Fruit fly (Drosophila melanogaster) whole organism, embryonic: ENCODE measurements around the gene Spc105R.

Experiments
- BEAF-32 ChIP-seq: fragments of 200-800 bp; sonication (Bioruptor generic); optimal IDR thresholded peaks from 3 replicates; lab custom pipeline; 2017; ENCODE audit warnings: missing biosample characterization, missing genetic modification characterization, mild to moderate bottlenecking, moderate library complexity, missing genetic modification reagents
- Bteb2 ChIP-seq: fragments of 200-800 bp; sonication (Bioruptor generic); optimal IDR thresholded peaks from 2 replicates; lab custom pipeline; 2016; ENCODE audit warnings: missing biosample characterization, missing genetic modification characterization
- CG11695 ChIP-seq: fragments of 200-800 bp; sonication (Bioruptor generic); IDR thresholded peaks from 3 replicates; pipeline ENCODE4 v1.3.6; 2022; ENCODE audit warnings: missing biosample characterization, missing genetic modification characterization
- CG12744 ChIP-seq: fragments of 200-800 bp; sonication (Bioruptor generic); optimal IDR thresholded peaks from 2 replicates; lab custom pipeline; 2016; ENCODE audit warnings: missing biosample characterization, missing genetic modification characterization
- CG12942 ChIP-seq: fragments of 200-800 bp; sonication (Bioruptor generic); optimal IDR thresholded peaks from 3 replicates; lab custom pipeline; 2016; ENCODE audit warnings: missing biosample characterization, missing genetic modification characterization
- CG13775 ChIP-seq: fragments of 200-800 bp; sonication (Bioruptor generic); optimal IDR thresholded peaks from 3 replicates; lab custom pipeline; 2017; ENCODE audit warnings: missing biosample characterization, mild to moderate bottlenecking, missing genetic modification characterization
- CG14710 ChIP-seq: fragments of 200-800 bp; sonication (Bioruptor generic); optimal IDR thresholded peaks from 3 replicates; lab custom pipeline; 2019; ENCODE audit warnings: missing biosample characterization, mild to moderate bottlenecking, missing genetic modification characterization, moderate library complexity
- CG16815 ChIP-seq: fragments of 200-800 bp; sonication (Bioruptor generic); optimal IDR thresholded peaks from 3 replicates; lab custom pipeline; 2017; ENCODE audit warnings: missing biosample characterization, mild to moderate bottlenecking, missing genetic modification characterization
- CG16863 ChIP-seq: fragments of 200-800 bp; sonication (Bioruptor generic); optimal IDR thresholded peaks from 3 replicates; lab custom pipeline; 2016; ENCODE audit warnings: missing biosample characterization, missing genetic modification characterization
- CG17328 ChIP-seq: fragments of 200-800 bp; sonication (Bioruptor generic); IDR thresholded peaks from 2 replicates; pipeline ENCODE4 v1.3.6; 2022; ENCODE audit warnings: missing biosample characterization, missing genetic modification characterization
- CG17361 ChIP-seq: fragments of 200-800 bp; sonication (Bioruptor generic); IDR thresholded peaks from 3 replicates; pipeline ENCODE4 v1.3.6; 2022; ENCODE audit warnings: missing biosample characterization, missing genetic modification characterization
- CG18011 ChIP-seq: fragments of 200-800 bp; sonication (Bioruptor generic); optimal IDR thresholded peaks from 2 replicates; lab custom pipeline; 2017; ENCODE audit warnings: missing biosample characterization, missing genetic modification characterization, mild to moderate bottlenecking, moderate library complexity, missing genotype
- CG2116 ChIP-seq: fragments of 200-800 bp; sonication (Bioruptor generic); optimal IDR thresholded peaks from 3 replicates; lab custom pipeline; 2018; ENCODE audit warnings: missing biosample characterization, mild to moderate bottlenecking, missing genetic modification characterization
- CG2678 ChIP-seq: fragments of 200-800 bp; sonication (Bioruptor generic); optimal IDR thresholded peaks from 3 replicates; lab custom pipeline; 2019; ENCODE audit warnings: missing biosample characterization, mild to moderate bottlenecking, missing genetic modification characterization, moderate library complexity
- CG32532 ChIP-seq: fragments of 200-800 bp; sonication (Bioruptor generic); IDR thresholded peaks from 2 replicates; pipeline ENCODE4 v1.3.6; 2022; ENCODE audit warnings: missing biosample characterization, missing genetic modification characterization
- CG6683 ChIP-seq: fragments of 200-800 bp; sonication (Bioruptor generic); optimal IDR thresholded peaks from 2 replicates; lab custom pipeline; 2017; ENCODE audit warnings: missing biosample characterization, mild to moderate bottlenecking, missing genetic modification characterization, missing genetic modification reagents
- CG8290 ChIP-seq, 3 experiments: fragments of 200-800 bp; sonication (Bioruptor generic); optimal IDR thresholded peaks; 2 replicates each; lab custom pipeline; 2016 to 2019; ENCODE audit warnings: missing biosample characterization in 3 of 3, missing genetic modification characterization in 3 of 3, mild to moderate bottlenecking in 2 of 3, moderate library complexity in 1 of 3
- CG9437 ChIP-seq: fragments of 200-800 bp; sonication (Bioruptor generic); optimal IDR thresholded peaks from 2 replicates; lab custom pipeline; 2018; ENCODE audit warnings: missing biosample characterization, mild to moderate bottlenecking, missing genetic modification characterization
- CG9727 ChIP-seq: fragments of 200-800 bp; sonication (Bioruptor generic); optimal IDR thresholded peaks from 3 replicates; lab custom pipeline; 2017; ENCODE audit warnings: missing biosample characterization, mild to moderate bottlenecking, missing genetic modification characterization
- CrebB ChIP-seq: fragments of 200-800 bp; sonication (Bioruptor generic); optimal IDR thresholded peaks from 3 replicates; lab custom pipeline; 2018; ENCODE audit warnings: missing biosample characterization, mild to moderate bottlenecking, missing genetic modification characterization
- Doc2 ChIP-seq: fragments of 200-800 bp; sonication (Bioruptor generic); IDR thresholded peaks from 2 replicates; pipeline ENCODE4 v1.3.6; 2022; ENCODE audit warnings: missing biosample characterization, missing genetic modification characterization
- ERR ChIP-seq: fragments of 200-800 bp; sonication (Bioruptor generic); optimal IDR thresholded peaks from 2 replicates; lab custom pipeline; 2016; ENCODE audit warnings: missing biosample characterization, missing genetic modification characterization
- HLH4C ChIP-seq: fragments of 200-800 bp; sonication (Bioruptor generic); IDR thresholded peaks from 3 replicates; pipeline ENCODE4 v1.3.6; 2022; ENCODE audit warnings: missing biosample characterization, missing genetic modification characterization; ENCODE audit not compliant: partially characterized antibody
- HLH54F ChIP-seq: fragments of 200-800 bp; sonication (Bioruptor generic); optimal IDR thresholded peaks from 3 replicates; lab custom pipeline; 2016; ENCODE audit warnings: missing biosample characterization, missing genetic modification characterization
- Myb ChIP-seq: fragments of 200-800 bp; sonication (Bioruptor generic); optimal IDR thresholded peaks from 2 replicates; lab custom pipeline; 2016; ENCODE audit warnings: missing biosample characterization, missing genetic modification characterization
- Opbp ChIP-seq: fragments of 200-800 bp; sonication (Bioruptor generic); IDR thresholded peaks from 3 replicates; pipeline ENCODE4 v1.3.6; 2022; ENCODE audit warnings: missing biosample characterization, missing genetic modification characterization; ENCODE audit not compliant: partially characterized antibody
- Ravus ChIP-seq: fragments of 200-800 bp; sonication (Bioruptor generic); IDR thresholded peaks from 2 replicates; pipeline ENCODE4 v1.3.6; 2022; ENCODE audit warnings: missing biosample characterization, missing genetic modification characterization
- Side ChIP-seq: fragments of 200-800 bp; sonication (Bioruptor generic); optimal IDR thresholded peaks from 2 replicates; lab custom pipeline; 2016; ENCODE audit warnings: missing biosample characterization, missing genetic modification characterization
- Xbp1 ChIP-seq: fragments of 200-800 bp; sonication (Bioruptor generic); optimal IDR thresholded peaks from 3 replicates; lab custom pipeline; 2016; ENCODE audit warnings: missing biosample characterization, mild to moderate bottlenecking, missing genetic modification characterization
- cad ChIP-seq: fragments of >200 bp; optimal IDR thresholded peaks from 2 replicates; lab custom pipeline; 2017; ENCODE audit warnings: missing biosample characterization, missing genetic modification characterization
- cas ChIP-seq: fragments of 200-800 bp; sonication (Bioruptor generic); IDR thresholded peaks from 2 replicates; pipeline ENCODE4 v1.3.6; 2022; ENCODE audit warnings: missing biosample characterization, missing genetic modification characterization
- ci ChIP-seq: fragments of 200-800 bp; sonication (Bioruptor generic); IDR thresholded peaks from 3 replicates; pipeline ENCODE4 v1.3.6; 2022; ENCODE audit warnings: missing biosample characterization, missing genetic modification characterization
- croc ChIP-seq: fragments of 200-800 bp; sonication (Bioruptor generic); conservative IDR thresholded peaks from 3 replicates; pipeline ENCODE4 v1.3.6; 2022; ENCODE audit warnings: missing biosample characterization, missing genetic modification characterization
- dm ChIP-seq: fragments of 200-800 bp; sonication (Bioruptor generic); optimal IDR thresholded peaks from 3 replicates; lab custom pipeline; 2016; ENCODE audit warnings: missing biosample characterization, missing genetic modification characterization
- en ChIP-seq: fragments of 200-800 bp; sonication (Bioruptor generic); optimal IDR thresholded peaks from 2 replicates; lab custom pipeline; 2016; ENCODE audit warnings: missing biosample characterization, missing genetic modification characterization
- exex ChIP-seq: fragments of 200-800 bp; sonication (Bioruptor generic); optimal IDR thresholded peaks from 4 replicates; lab custom pipeline; 2018; ENCODE audit warnings: missing biosample characterization, mild to moderate bottlenecking, missing genetic modification characterization, moderate library complexity
- gcm2 ChIP-seq: fragments of 200-800 bp; sonication (Bioruptor generic); optimal IDR thresholded peaks from 2 replicates; lab custom pipeline; 2016; ENCODE audit warnings: missing biosample characterization, missing genetic modification characterization
- jumu ChIP-seq: fragments of 200-800 bp; sonication (Bioruptor generic); optimal IDR thresholded peaks from 3 replicates; lab custom pipeline; 2016; ENCODE audit warnings: missing biosample characterization, missing genetic modification characterization
- kah ChIP-seq: fragments of 200-800 bp; sonication (Bioruptor generic); optimal IDR thresholded peaks from 2 replicates; lab custom pipeline; 2018; ENCODE audit warnings: missing biosample characterization, mild to moderate bottlenecking, missing genetic modification characterization
- lmd ChIP-seq: fragments of 200-800 bp; sonication (Bioruptor generic); IDR thresholded peaks from 2 replicates; pipeline ENCODE4 v1.3.6; 2022; ENCODE audit warnings: missing biosample characterization, missing genetic modification characterization
- luna ChIP-seq: fragments of 200-800 bp; sonication (Bioruptor generic); optimal IDR thresholded peaks from 2 replicates; lab custom pipeline; 2016; ENCODE audit warnings: missing biosample characterization, missing genetic modification characterization
- onecut ChIP-seq: fragments of 200-800 bp; sonication (Bioruptor generic); IDR thresholded peaks from 2 replicates; pipeline ENCODE4 v1.3.6; 2022; ENCODE audit warnings: missing biosample characterization, missing genetic modification characterization
- p53 ChIP-seq: fragments of 200-800 bp; sonication (Bioruptor generic); optimal IDR thresholded peaks from 2 replicates; lab custom pipeline; 2016; ENCODE audit warnings: missing biosample characterization, missing genetic modification characterization
- pho ChIP-seq: fragments of 200-800 bp; sonication (Bioruptor generic); optimal IDR thresholded peaks from 2 replicates; lab custom pipeline; 2016; ENCODE audit warnings: missing biosample characterization, missing genetic modification characterization
- ranshi ChIP-seq: fragments of 200-800 bp; sonication (Bioruptor generic); IDR thresholded peaks from 2 replicates; pipeline ENCODE4 v1.3.6; 2022; ENCODE audit warnings: missing biosample characterization, missing genetic modification characterization
- salm ChIP-seq: fragments of 200-800 bp; sonication (Bioruptor generic); optimal IDR thresholded peaks from 2 replicates; lab custom pipeline; 2018; ENCODE audit warnings: missing biosample characterization, mild to moderate bottlenecking, missing genetic modification characterization
- sna ChIP-seq: fragments of 200-800 bp; sonication (Bioruptor generic); IDR thresholded peaks from 2 replicates; pipeline ENCODE4 v1.3.6; 2022; ENCODE audit warnings: missing biosample characterization, missing genetic modification characterization; ENCODE audit not compliant: partially characterized antibody
- ssp ChIP-seq: fragments of 200-800 bp; sonication (Bioruptor generic); IDR thresholded peaks from 2 replicates; pipeline ENCODE4 v1.3.6; 2022; ENCODE audit warnings: missing biosample characterization, missing genetic modification characterization
- tin ChIP-seq: fragments of 200-800 bp; sonication (Bioruptor generic); optimal IDR thresholded peaks from 3 replicates; lab custom pipeline; 2016; ENCODE audit warnings: missing biosample characterization, missing genetic modification characterization
- trem ChIP-seq: fragments of 200-800 bp; optimal IDR thresholded peaks from 3 replicates; lab custom pipeline; 2019; ENCODE audit warnings: missing biosample characterization, mild to moderate bottlenecking, missing genetic modification characterization, moderate library complexity

Gene Spc105R

DNA sequence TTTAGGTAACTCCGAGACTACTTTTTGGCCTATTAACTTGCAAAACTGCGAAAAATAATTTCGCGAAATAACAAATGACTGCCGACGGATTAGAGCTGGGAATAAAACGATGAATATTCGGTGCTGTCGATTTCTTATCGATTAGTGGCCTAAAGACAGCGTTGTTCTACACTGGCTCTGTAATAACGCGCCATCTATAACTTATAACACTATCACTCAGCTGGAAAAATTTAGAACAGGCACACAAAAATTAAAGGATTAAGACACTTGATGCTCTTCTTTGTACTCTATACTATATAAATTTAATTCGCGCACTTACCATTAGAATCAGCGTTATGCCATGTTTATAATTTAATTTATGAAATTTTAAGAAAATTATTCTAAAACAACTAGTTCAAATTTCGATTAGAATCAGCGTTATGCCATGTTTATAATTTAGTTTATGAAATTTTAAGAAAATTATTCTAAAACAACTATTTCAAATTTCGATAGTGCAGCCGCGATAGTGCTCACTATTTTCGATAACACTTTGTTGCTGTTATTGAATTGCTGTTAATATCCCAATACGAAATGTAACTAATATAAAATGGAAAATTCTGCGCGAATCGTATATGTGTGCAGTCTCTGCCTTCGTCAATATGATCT is 41.4 kb downstream of the Spc105R start, which contains the start of the genes CSN3 and CG11456 (continued):
- TF ChIP-seq Ravus (GFP tag; lab: Robert Waterston, UW) (no peak), Myb (GFP tag; lab: Kevin White, UChicago) (peak; percentile 48), CG17361 (GFP tag; lab: Robert Waterston, UW) (no peak), CG9727 (GFP tag; lab: Kevin White, UChicago) (peak; percentile 4), lmd (GFP tag; lab: Robert Waterston, UW) (peak; percentile 54), Opbp (GFP tag; lab: Robert Waterston, UW) (peak; percentile 71), tin (GFP tag; lab: Kevin White, UChicago) (peak; percentile 62), HLH4C (GFP tag; lab: Robert Waterston, UW) (peak; percentile 83), CG11695 (GFP tag; lab: Robert Waterston, UW) (no peak), p53 (GFP tag; lab: Kevin White, UChicago) (no peak), CG2116 (GFP tag; lab: Kevin White, UChicago) (peak; percentile 74), Side (GFP tag; lab: Kevin White, UChicago) (peak; percentile 14), pho (GFP tag; lab: Kevin White, UChicago) (peak; percentile 49), trem (tag; lab: Kevin White, UChicago) (peak; percentile 70), exex (tag; lab: Kevin White, UChicago) (no peak), ci (GFP tag; lab: Robert Waterston, UW) (no peak), CG6683 (GFP tag; lab: Kevin White, UChicago) (no peak), Doc2 (GFP tag; lab: Robert Waterston, UW) (no peak), jumu (peak; percentile 60), onecut (GFP tag; lab: Robert Waterston, UW) (peak; percentile 27), CG14710 (peak; percentile 60), CG9437 (GFP tag; lab: Kevin White, UChicago) (no peak), ssp (GFP tag; lab: Robert Waterston, UW) (no peak), gcm2 (GFP tag; lab: Kevin White, UChicago) (no peak), CG18011 (GFP tag; lab: Kevin White, UChicago) (no peak), sna (GFP tag; lab: Robert Waterston, UW) (peak; percentile 37; the same call in 1 of the 2 replicates), ERR (GFP tag; lab: Kevin White, UChicago) (no peak), CG12744 (GFP tag; lab: Kevin White, UChicago) (no peak), CG32532 (peak; percentile 57; the same call in 1 of the 2 replicates), Bteb2 (GFP tag; lab: Kevin White, UChicago) (peak; percentile 49), CG13775 (no peak), CG8290 (GFP tag; optimal IDR thresholded peaks at IDR 0.05; lab: Kevin White, UChicago) (peak; percentile 98), CG8290 (tag; optimal IDR thresholded peaks at IDR 0.05; lab: Kevin White, UChicago) (peak; percentile 96 to 97), croc (GFP tag; lab: Robert Waterston, UW) (no peak), cas (GFP tag; lab: Robert Waterston, UW) (no peak), dm (GFP tag; lab: Kevin White, UChicago) (no peak), en (no peak), cad (GFP tag; lab: Kevin White, UChicago) (no peak), CG12942 (GFP tag; lab: Kevin White, UChicago) (peak; percentile 15), CG16863 (GFP tag; lab: Kevin White, UChicago) (peak; percentile 18), CrebB (no peak), salm (tag; lab: Kevin White, UChicago) (no peak), CG16815 (no peak), CG2678 (tag; lab: Kevin White, UChicago) (no peak), HLH54F (peak; percentile 52), ranshi (GFP tag; lab: Robert Waterston, UW) (peak; percentile 45; the same call in 1 of the 2 replicates), Xbp1 (GFP tag; lab: Kevin White, UChicago) (peak; percentile 67), CG17328 (GFP tag; lab: Robert Waterston, UW) (0 out of 2 replicates have a peak, but pooled peaks have one; percentile 14), BEAF-32 (GFP tag; lab: Kevin White, UChicago) (peak; percentile 74), kah (GFP tag; lab: Kevin White, UChicago) (no peak), luna (peak; percentile 31)
